Worm (Caenorhabditis elegans): ENCODE results near the gene swan-2.

swan-2 gene

ce11 chrV:13768941-13769436 lies 35.1 kb downstream of the swan-2 start, which contains the start of gene nas-24:
nas-24 (plus strand) TSS chrV:13769386.
- TF ChIP-seq ceh-31 (tag; optimal IDR thresholded peaks at IDR 0.05) (no peak), ets-4 (tag; optimal IDR thresholded peaks at IDR 0.05) (no peak), sox-2 (GFP tag; IDR thresholded peaks at IDR 0.05) (no peak), ceh-18 (tag; optimal IDR thresholded peaks at IDR 0.05) (no peak), nfya-1 (tag; optimal IDR thresholded peaks at IDR 0.05) (no peak), gmeb-2 (tag; optimal IDR thresholded peaks at IDR 0.05) (no peak), eyg-1 (tag; optimal IDR thresholded peaks at IDR 0.05) (no peak), odd-2 (tag; optimal IDR thresholded peaks at IDR 0.05) (no peak), sdc-2 (tag; optimal IDR thresholded peaks at IDR 0.05) (no peak), unc-3 (GFP tag; conservative IDR thresholded peaks at IDR 0.05) (no peak), unc-3 (tag; optimal IDR thresholded peaks at IDR 0.05) (no peak), ztf-16 (tag; optimal IDR thresholded peaks at IDR 0.05) (no peak), mec-3 (tag; optimal IDR thresholded peaks at IDR 0.05; ENCODE audit: borderline replicate concordance) (no peak), unc-86 (tag; optimal IDR thresholded peaks at IDR 0.05) (no peak)

ce11 chrV:13768388-13768787 lies 35.7 kb downstream of the swan-2 start, which contains the start of gene F20G2.3:
F20G2.3 (minus strand) TSS chrV:13768488.
- TF ChIP-seq tbx-7 (tag; optimal IDR thresholded peaks at IDR 0.05) (no peak), ama-1 (optimal IDR thresholded peaks at IDR 0.05) (no peak), ref-2 (tag; optimal IDR thresholded peaks at IDR 0.05) (no peak), fax-1 (tag; optimal IDR thresholded peaks at IDR 0.05) (no peak), ceh-14 (tag; optimal IDR thresholded peaks at IDR 0.05) (no peak), ttx-3 (tag; optimal IDR thresholded peaks at IDR 0.05) (no peak), che-1 (tag; optimal IDR thresholded peaks at IDR 0.05) (no peak), T23F11.4 (GFP tag; optimal IDR thresholded peaks at IDR 0.05) (no peak), sox-2 (GFP tag; IDR thresholded peaks at IDR 0.05) (no peak), ets-4 (tag; optimal IDR thresholded peaks at IDR 0.05) (no peak), nfya-1 (tag; optimal IDR thresholded peaks at IDR 0.05) (no peak), hlh-8 (tag; optimal IDR thresholded peaks at IDR 0.05) (no peak), dmd-4 (tag; optimal IDR thresholded peaks at IDR 0.05; ENCODE audit: borderline replicate concordance) (no peak), gmeb-2 (tag; optimal IDR thresholded peaks at IDR 0.05) (no peak), npax-4 (tag; optimal IDR thresholded peaks at IDR 0.05) (no peak), elt-4 (tag; optimal IDR thresholded peaks at IDR 0.05) (no peak), hlh-6 (tag; optimal IDR thresholded peaks at IDR 0.05) (no peak), lim-6 (tag; optimal IDR thresholded peaks at IDR 0.05) (no peak)

- TF ChIP-seq sdc-2 (tag; optimal IDR thresholded peaks at IDR 0.05) (no peak), ceh-18 (tag; optimal IDR thresholded peaks at IDR 0.05) (no peak), elt-4 (tag; optimal IDR thresholded peaks at IDR 0.05) (no peak), dve-1 (tag; optimal IDR thresholded peaks at IDR 0.05) (no peak), odd-2 (tag; optimal IDR thresholded peaks at IDR 0.05) (no peak), hlh-8 (tag; optimal IDR thresholded peaks at IDR 0.05) (no peak), C08G9.2 (tag; optimal IDR thresholded peaks at IDR 0.05) (no peak), unc-42 (tag; optimal IDR thresholded peaks at IDR 0.05) (no peak), ceh-45 (GFP tag; IDR thresholded peaks at IDR 0.05) (no peak), hlh-6 (tag; optimal IDR thresholded peaks at IDR 0.05) (no peak), ceh-6 (GFP tag; optimal IDR thresholded peaks at IDR 0.05) (no peak), F13H6.1 (tag; optimal IDR thresholded peaks at IDR 0.05) (no peak), ref-2 (tag; optimal IDR thresholded peaks at IDR 0.05) (no peak), K02D7.2 (tag; optimal IDR thresholded peaks at IDR 0.05) (no peak), pat-9 (tag; optimal IDR thresholded peaks at IDR 0.05) (no peak), nfya-1 (tag; optimal IDR thresholded peaks at IDR 0.05) (no peak), pqm-1 (tag; optimal IDR thresholded peaks at IDR 0.05) (no peak), ceh-31 (tag; optimal IDR thresholded peaks at IDR 0.05) (no peak), nhr-11 (tag; optimal IDR thresholded peaks at IDR 0.05) (no peak)
Observed at ce11 chrV:13763723-13764122, 40.4 kb downstream of the swan-2 start.
